Worm (Caenorhabditis elegans): ENCODE data around the gene Y113G7B.28.

The Y113G7B.28 gene

ce11 chrV:20212584-20212983, 16.8 kb downstream of the Y113G7B.28 start, which contains the start of gene Y113G7B.12:
Y113G7B.12 (minus strand) TSS chrV:20212684.
- TF ChIP-seq F49E8.2 (tag; optimal IDR thresholded peaks at IDR 0.05; ENCODE audit: borderline replicate concordance) (no peak), aha-1 (tag) (peak; percentile 44), lin-13 (GFP tag; optimal IDR thresholded peaks at IDR 0.05) (no peak)

- TF ChIP-seq Y75B8A.6 (GFP tag; IDR thresholded peaks at IDR 0.05) (no peak), daf-16 (GFP tag; optimal IDR thresholded peaks at IDR 0.05) (no peak), daf-16 (tag; optimal IDR thresholded peaks at IDR 0.05) (peak; percentile 79)
Observed at ce11 chrV:20213097-20213496, 17.3 kb downstream of the Y113G7B.28 start.

- TF ChIP-seq mes-2 (tag; optimal IDR thresholded peaks at IDR 0.05; ENCODE audit: poor library complexity, severe bottlenecking) (no peak), unc-130 (GFP tag; optimal IDR thresholded peaks at IDR 0.05) (no peak), tra-1 (GFP tag; IDR thresholded peaks at IDR 0.05) (no peak), F37D6.2 (tag; optimal IDR thresholded peaks at IDR 0.05) (no peak), zfp-3 (GFP tag; conservative IDR thresholded peaks at IDR 0.05) (no peak)
Observed at ce11 chrV:20215197-20215596, 19.4 kb downstream of the Y113G7B.28 start, which contains the start of gene Y113G7B.11. Y113G7B.11 (minus strand) TSS chrV:20215297.

- TF ChIP-seq ztf-11 (tag; optimal IDR thresholded peaks at IDR 0.05) = no peak
Observed at ce11 chrV:20220604-20221003, 24.8 kb downstream of the Y113G7B.28 start.

ce11 chrV:20223725-20224124, 27.9 kb downstream of the Y113G7B.28 start:
- TF ChIP-seq ztf-11 (tag; optimal IDR thresholded peaks at IDR 0.05) (no peak), unc-39 (tag; optimal IDR thresholded peaks at IDR 0.05) (no peak), madf-9 (GFP tag; conservative IDR thresholded peaks at IDR 0.05) (no peak), daf-8 (GFP tag; IDR thresholded peaks at IDR 0.05) (no peak), daf-16 (GFP tag; optimal IDR thresholded peaks at IDR 0.05) (no peak), daf-16 (tag; optimal IDR thresholded peaks at IDR 0.05) (no peak), ceh-82 (tag; optimal IDR thresholded peaks at IDR 0.05) (no peak), fkh-10 (GFP tag; optimal IDR thresholded peaks at IDR 0.05) (no peak), zip-11 (GFP tag; IDR thresholded peaks at IDR 0.05) (no peak), madf-5 (GFP tag; IDR thresholded peaks at IDR 0.05) (no peak), nhr-10 (tag; optimal IDR thresholded peaks at IDR 0.05) (no peak), zag-1 (tag; optimal IDR thresholded peaks at IDR 0.05) (no peak), daf-19 (GFP tag; conservative IDR thresholded peaks at IDR 0.05) (no peak), unc-62 (GFP tag; optimal IDR thresholded peaks at IDR 0.05 in 1 of 2) (no peak), unc-62 (tag; optimal IDR thresholded peaks at IDR 0.05) (no peak), F37D6.2 (tag; optimal IDR thresholded peaks at IDR 0.05) (no peak), lin-29 (GFP tag; IDR thresholded peaks at IDR 0.05) (no peak), egl-27 (tag; optimal IDR thresholded peaks at IDR 0.05) (no peak), tra-1 (GFP tag; IDR thresholded peaks at IDR 0.05) (no peak), mdt-29 (GFP tag; IDR thresholded peaks at IDR 0.05) (no peak), mxl-3 (GFP tag; optimal IDR thresholded peaks at IDR 0.05) (no peak), jun-1 (tag; optimal IDR thresholded peaks at IDR 0.05) (no peak)

- no peak for TF ChIP-seq lin-29 (GFP tag; IDR thresholded peaks at IDR 0.05)
- no peak for TF ChIP-seq daf-19 (GFP tag; conservative IDR thresholded peaks at IDR 0.05)
- no peak for TF ChIP-seq unc-62 (GFP tag; optimal IDR thresholded peaks at IDR 0.05 in 1 of 2)
- TF ChIP-seq unc-62 (tag; optimal IDR thresholded peaks at IDR 0.05) = no peak
- no peak for TF ChIP-seq nhr-10 (tag; optimal IDR thresholded peaks at IDR 0.05)
- TF ChIP-seq ceh-44 (GFP tag; IDR thresholded peaks at IDR 0.05) = no peak
- no peak for TF ChIP-seq ctbp-1 (GFP tag; IDR thresholded peaks at IDR 0.05)
- TF ChIP-seq arid-1 (GFP tag; conservative IDR thresholded peaks at IDR 0.05) = no peak
- TF ChIP-seq ztf-7 (tag; optimal IDR thresholded peaks at IDR 0.05) = no peak
- TF ChIP-seq daf-16 (GFP tag; optimal IDR thresholded peaks at IDR 0.05) = no peak
- TF ChIP-seq daf-16 (tag; optimal IDR thresholded peaks at IDR 0.05) = peak; percentile 69
- no peak for TF ChIP-seq unc-39 (tag; optimal IDR thresholded peaks at IDR 0.05)
- no peak for TF ChIP-seq unc-130 (GFP tag; optimal IDR thresholded peaks at IDR 0.05)
- no peak for TF ChIP-seq Y105C5A.15 (GFP tag; IDR thresholded peaks at IDR 0.05)
- no peak for TF ChIP-seq R02D3.7 (tag; optimal IDR thresholded peaks at IDR 0.05)
- TF ChIP-seq hif-1 (tag; optimal IDR thresholded peaks at IDR 0.05) = no peak
- peak; percentile 56; the same call in 1 of the 2 replicates for TF ChIP-seq php-3 (GFP tag; IDR thresholded peaks at IDR 0.05)
- peak; percentile 22 for TF ChIP-seq hlh-11 (tag; optimal IDR thresholded peaks at IDR 0.05)
- TF ChIP-seq tra-1 (GFP tag; IDR thresholded peaks at IDR 0.05) = no peak
- no peak for TF ChIP-seq lin-13 (GFP tag; optimal IDR thresholded peaks at IDR 0.05)
- peak; percentile 9 for TF ChIP-seq dve-1 (tag; optimal IDR thresholded peaks at IDR 0.05; ENCODE audit: insufficient read depth)
- TF ChIP-seq hmg-1.1 (GFP tag; IDR thresholded peaks at IDR 0.05) = no peak
- TF ChIP-seq lsy-2 (tag; optimal IDR thresholded peaks at IDR 0.05) = no peak
- no peak for TF ChIP-seq mxl-3 (GFP tag; optimal IDR thresholded peaks at IDR 0.05)
Observed at ce11 chrV:20225312-20225711, 29.5 kb downstream of the Y113G7B.28 start.

Measured in whole organism, L4 larva.